Worm (Caenorhabditis elegans): Measurements from ENCODE around the gene cdc-37.

- TF ChIP-seq nhr-28 (tag; optimal IDR thresholded peaks at IDR 0.05) (no peak), mab-5 (tag; optimal IDR thresholded peaks at IDR 0.05) (no peak), unc-120 (tag; optimal IDR thresholded peaks at IDR 0.05; ENCODE audit: poor library complexity, severe bottlenecking) (no peak), snpc-4 (tag; optimal IDR thresholded peaks at IDR 0.05) (no peak), lin-13 (tag; optimal IDR thresholded peaks at IDR 0.05) (no peak), unc-39 (tag; optimal IDR thresholded peaks at IDR 0.05) (no peak), lsy-2 (tag; optimal IDR thresholded peaks at IDR 0.05) (no peak), ceh-83 (GFP tag; optimal IDR thresholded peaks at IDR 0.05) (no peak), pha-4 (tag; optimal IDR thresholded peaks at IDR 0.05) (no peak), ces-1 (GFP tag; optimal IDR thresholded peaks at IDR 0.05) (no peak)
Observed at ce11 chrII:602020-602419, 21.6 kb upstream of the cdc-37 start, which contains the start of gene nhl-3.
